Worm (Caenorhabditis elegans) whole organism, L3 larva: ENCODE data around the gene F21G4.1.

ENCODE experiments used
- aly-2 ChIP-seq: fragments of 150-350 bp; optimal IDR thresholded peaks from 2 replicates; lab custom pipeline; 2014; ENCODE audit warnings: missing biosample characterization, missing genetic modification characterization
- ama-1 ChIP-seq: fragments of 150-350 bp; optimal IDR thresholded peaks from 2 replicates; lab custom pipeline; 2018
- ceh-16 ChIP-seq: sonication (generic microtip); optimal IDR thresholded peaks from 2 replicates; lab custom pipeline; 2017; ENCODE audit warnings: missing biosample characterization, missing genetic modification characterization
- jun-1 ChIP-seq: fragments of 150-350 bp; optimal IDR thresholded peaks from 2 replicates; lab custom pipeline; 2014; ENCODE audit warnings: missing biosample characterization, missing genetic modification reagents, missing genetic modification characterization
- lsy-12 ChIP-seq: sonication (generic microtip); optimal IDR thresholded peaks from 2 replicates; lab custom pipeline; 2016; ENCODE audit warnings: mild to moderate bottlenecking, missing genetic modification characterization, missing compliant biosample characterization
- nhr-11 ChIP-seq: fragments of 150-350 bp; optimal IDR thresholded peaks from 2 replicates; lab custom pipeline; 2014; ENCODE audit warnings: missing biosample characterization, missing genetic modification characterization
- nhr-12 ChIP-seq: fragments of 150-350 bp; optimal IDR thresholded peaks from 2 replicates; lab custom pipeline; 2014; ENCODE audit warnings: missing biosample characterization, missing genetic modification characterization
- nhr-28 ChIP-seq: fragments of 150-350 bp; optimal IDR thresholded peaks from 2 replicates; lab custom pipeline; 2014; ENCODE audit warnings: missing biosample characterization, missing genetic modification characterization
- unc-39 ChIP-seq: sonication (generic microtip); optimal IDR thresholded peaks from 4 replicates; lab custom pipeline; 2017; ENCODE audit warnings: missing biosample characterization, missing genetic modification characterization
- ztf-4 ChIP-seq: fragments of 150-350 bp; optimal IDR thresholded peaks from 2 replicates; lab custom pipeline; 2014; ENCODE audit warnings: missing biosample characterization, missing genetic modification characterization

- TF ChIP-seq jun-1 (no peak), nhr-11 (no peak), ama-1 (no peak), ztf-4 (no peak), aly-2 (tag; lab: Kevin White, UChicago) (no peak), unc-39 (tag; lab: Kevin White, UChicago) (no peak), nhr-28 (tag; lab: Kevin White, UChicago) (no peak), lsy-12 (no peak), ceh-16 (tag; lab: Kevin White, UChicago) (no peak), nhr-12 (tag; lab: Kevin White, UChicago) (no peak)
These were observed 49.3 kb upstream of the F21G4.1 start for ce11 chrX:9941379-9941778.
